Worm (Caenorhabditis elegans) whole organism, L3 larva: Measurements from ENCODE around the gene dph-2.

Source experiments
- R02D3.7 ChIP-seq: fragments of 150-350 bp; optimal IDR thresholded peaks from 2 replicates; lab custom pipeline; 2014; ENCODE audit warnings: missing biosample characterization, missing genetic modification characterization
- ZK546.5 ChIP-seq: sonication (generic microtip); optimal IDR thresholded peaks from 2 replicates; lab custom pipeline; 2017; ENCODE audit warnings: missing biosample characterization, missing genetic modification characterization
- ama-1 ChIP-seq: fragments of 150-350 bp; optimal IDR thresholded peaks from 2 replicates; lab custom pipeline; 2018
- ceh-16 ChIP-seq: sonication (generic microtip); optimal IDR thresholded peaks from 2 replicates; lab custom pipeline; 2017; ENCODE audit warnings: missing biosample characterization, missing genetic modification characterization
- ceh-28 ChIP-seq: fragments of 150-350 bp; optimal IDR thresholded peaks from 2 replicates; lab custom pipeline; 2014; ENCODE audit warnings: missing biosample characterization, missing genetic modification reagents, missing genetic modification characterization
- ceh-82 ChIP-seq: fragments of 150-350 bp; optimal IDR thresholded peaks from 2 replicates; lab custom pipeline; 2014; ENCODE audit warnings: missing biosample characterization, missing genetic modification characterization
- ceh-9 ChIP-seq: sonication (generic microtip); optimal IDR thresholded peaks from 2 replicates; lab custom pipeline; 2018; ENCODE audit warnings: missing biosample characterization, missing genetic modification characterization
- egl-27 ChIP-seq: sonication (generic microtip); optimal IDR thresholded peaks from 4 replicates; lab custom pipeline; 2017; ENCODE audit warnings: missing biosample characterization, missing genetic modification reagents, missing genetic modification characterization
- egl-5 ChIP-seq: fragments of 150-350 bp; optimal IDR thresholded peaks from 2 replicates; lab custom pipeline; 2017; ENCODE audit warnings: missing biosample characterization, missing genetic modification reagents, missing genetic modification characterization, inconsistent platforms
- elt-2 ChIP-seq: sonication (generic microtip); optimal IDR thresholded peaks from 2 replicates; lab custom pipeline; 2016; ENCODE audit warnings: missing genetic modification reagents, mild to moderate bottlenecking, missing genetic modification characterization, missing compliant biosample characterization
- elt-3 ChIP-seq, 3 experiments: fragments of 150-350 bp in 1 of 3; sonication (generic microtip) in 2 of 3; optimal IDR thresholded peaks; 2 replicates in 2 of 3; 4 replicates in 1 of 3; lab custom pipeline; 2014 to 2017; ENCODE audit warnings: missing biosample characterization in 3 of 3, missing genetic modification characterization in 3 of 3
- eor-1 ChIP-seq, 2 experiments: fragments of 150-350 bp; optimal IDR thresholded peaks; 2 replicates each; lab custom pipeline; 2014 to 2018; ENCODE audit warnings: missing biosample characterization in 2 of 2, missing genetic modification characterization in 2 of 2
- fkh-10 ChIP-seq: sonication (generic microtip); optimal IDR thresholded peaks from 2 replicates; lab custom pipeline; 2017; ENCODE audit warnings: missing biosample characterization, missing genetic modification reagents, missing genetic modification characterization
- hmg-11 ChIP-seq: sonication (generic microtip); optimal IDR thresholded peaks from 2 replicates; lab custom pipeline; 2016; ENCODE audit warnings: missing genetic modification characterization, missing compliant biosample characterization
- jun-1 ChIP-seq: fragments of 150-350 bp; optimal IDR thresholded peaks from 2 replicates; lab custom pipeline; 2014; ENCODE audit warnings: missing biosample characterization, missing genetic modification reagents, missing genetic modification characterization
- lin-39 ChIP-seq: fragments of 150-350 bp; optimal IDR thresholded peaks from 2 replicates; lab custom pipeline; 2018; ENCODE audit warnings: missing biosample characterization, missing genetic modification reagents, missing genetic modification characterization
- lsy-12 ChIP-seq: sonication (generic microtip); optimal IDR thresholded peaks from 2 replicates; lab custom pipeline; 2016; ENCODE audit warnings: mild to moderate bottlenecking, missing genetic modification characterization, missing compliant biosample characterization
- mdl-1 ChIP-seq: fragments of 150-350 bp; optimal IDR thresholded peaks from 2 replicates; lab custom pipeline; 2014; ENCODE audit warnings: missing biosample characterization, missing genetic modification characterization
- mml-1 ChIP-seq: fragments of 150-350 bp; sonication (generic microtip); optimal IDR thresholded peaks from 3 replicates; lab custom pipeline; 2014; ENCODE audit warnings: missing biosample characterization, missing genetic modification characterization
- nfya-1 ChIP-seq: sonication (generic microtip); optimal IDR thresholded peaks from 2 replicates; lab custom pipeline; 2017; ENCODE audit warnings: missing genetic modification characterization, mild to moderate bottlenecking, missing compliant biosample characterization, antibody characterized with exemption, moderate library complexity; ENCODE audit not compliant: insufficient read depth
- nhr-12 ChIP-seq: fragments of 150-350 bp; optimal IDR thresholded peaks from 2 replicates; lab custom pipeline; 2014; ENCODE audit warnings: missing biosample characterization, missing genetic modification characterization
- nhr-25 ChIP-seq: sonication (generic microtip); optimal IDR thresholded peaks from 2 replicates; lab custom pipeline; 2017; ENCODE audit warnings: missing biosample characterization, missing genetic modification characterization
- nhr-28 ChIP-seq: fragments of 150-350 bp; optimal IDR thresholded peaks from 2 replicates; lab custom pipeline; 2014; ENCODE audit warnings: missing biosample characterization, missing genetic modification characterization
- nhr-76 ChIP-seq: fragments of 150-350 bp; sonication (generic microtip); optimal IDR thresholded peaks from 5 replicates; lab custom pipeline; 2014; ENCODE audit warnings: missing biosample characterization, missing genetic modification characterization
- nhr-77 ChIP-seq: fragments of 150-350 bp; optimal IDR thresholded peaks from 2 replicates; lab custom pipeline; 2014; ENCODE audit warnings: missing biosample characterization, missing genetic modification characterization
- pha-4 ChIP-seq: fragments of 150-350 bp; optimal IDR thresholded peaks from 2 replicates; lab custom pipeline; 2014; ENCODE audit warnings: missing biosample characterization, missing genetic modification reagents, missing genetic modification characterization
- pqm-1 ChIP-seq: fragments of 150-350 bp; optimal IDR thresholded peaks from 2 replicates; lab custom pipeline; 2017; ENCODE audit warnings: missing biosample characterization, missing genetic modification characterization, inconsistent platforms
- sea-2 ChIP-seq: fragments of 150-350 bp; sonication (generic microtip); optimal IDR thresholded peaks from 4 replicates; lab custom pipeline; 2014; ENCODE audit warnings: missing biosample characterization, missing genetic modification reagents, missing genetic modification characterization
- skn-1 ChIP-seq: fragments of 150-350 bp; optimal IDR thresholded peaks from 2 replicates; lab custom pipeline; 2014; ENCODE audit warnings: missing biosample characterization, missing genetic modification characterization
- tbx-2 ChIP-seq: sonication (generic microtip); optimal IDR thresholded peaks from 2 replicates; lab custom pipeline; 2016; ENCODE audit warnings: mild to moderate bottlenecking, missing genetic modification characterization, missing compliant biosample characterization
- unc-39 ChIP-seq: sonication (generic microtip); optimal IDR thresholded peaks from 4 replicates; lab custom pipeline; 2017; ENCODE audit warnings: missing biosample characterization, missing genetic modification characterization
- unc-62 ChIP-seq: fragments of 150-350 bp; sonication (generic microtip); optimal IDR thresholded peaks from 4 replicates; lab custom pipeline; 2014; ENCODE audit warnings: missing biosample characterization, missing genetic modification reagents, missing genetic modification characterization
- ztf-11 ChIP-seq: fragments of 150-350 bp; optimal IDR thresholded peaks from 2 replicates; lab custom pipeline; 2014; ENCODE audit warnings: missing biosample characterization, missing genetic modification characterization
- ztf-4 ChIP-seq: fragments of 150-350 bp; optimal IDR thresholded peaks from 2 replicates; lab custom pipeline; 2014; ENCODE audit warnings: missing biosample characterization, missing genetic modification characterization

Gene dph-2

DNA sequence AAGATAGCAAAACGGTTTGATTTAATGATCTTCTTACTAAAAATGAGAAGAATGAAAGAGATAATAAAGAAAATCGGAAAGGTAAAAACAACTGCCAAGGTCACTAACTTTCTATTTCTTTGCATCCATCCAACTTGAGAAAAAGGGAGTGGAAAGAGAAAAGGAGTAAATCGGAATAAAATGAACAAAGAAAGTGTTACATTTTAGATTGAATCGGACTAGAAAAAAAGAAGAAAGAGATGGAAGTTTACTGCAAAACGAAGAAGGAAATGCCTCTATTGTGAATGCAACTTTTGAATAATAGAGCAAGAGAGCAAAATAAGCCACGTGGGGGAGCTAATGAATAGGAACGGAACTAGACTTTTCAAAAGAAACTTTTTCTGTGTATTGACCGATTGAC lies 8.1 kb downstream of the dph-2 start:
- TF ChIP-seq nhr-77 (tag; lab: Kevin White, UChicago): no peak
- no peak for TF ChIP-seq unc-39
- TF ChIP-seq skn-1 (tag; lab: Kevin White, UChicago): no peak
- no peak for TF ChIP-seq unc-62
- no peak for TF ChIP-seq ceh-82 (tag; lab: Kevin White, UChicago)
- TF ChIP-seq ztf-4: no peak
- no peak for TF ChIP-seq egl-5
- TF ChIP-seq eor-1 (tag; optimal IDR thresholded peaks at IDR 0.05; lab: Kevin White, UChicago): no peak
- TF ChIP-seq nfya-1 (tag; lab: Kevin White, UChicago): no peak
- TF ChIP-seq ztf-11: no peak
- TF ChIP-seq elt-2: no peak
- no peak for TF ChIP-seq R02D3.7
- TF ChIP-seq nhr-25 (tag; lab: Kevin White, UChicago): peak; percentile 18
- peak; percentile 71 for TF ChIP-seq fkh-10 (GFP tag; lab: Kevin White, UChicago)
- no peak for TF ChIP-seq egl-27 (tag; lab: Kevin White, UChicago)
- no peak for TF ChIP-seq pha-4 (tag; lab: Kevin White, UChicago)
- TF ChIP-seq, all 47 proteins: peak for 2

DNA sequence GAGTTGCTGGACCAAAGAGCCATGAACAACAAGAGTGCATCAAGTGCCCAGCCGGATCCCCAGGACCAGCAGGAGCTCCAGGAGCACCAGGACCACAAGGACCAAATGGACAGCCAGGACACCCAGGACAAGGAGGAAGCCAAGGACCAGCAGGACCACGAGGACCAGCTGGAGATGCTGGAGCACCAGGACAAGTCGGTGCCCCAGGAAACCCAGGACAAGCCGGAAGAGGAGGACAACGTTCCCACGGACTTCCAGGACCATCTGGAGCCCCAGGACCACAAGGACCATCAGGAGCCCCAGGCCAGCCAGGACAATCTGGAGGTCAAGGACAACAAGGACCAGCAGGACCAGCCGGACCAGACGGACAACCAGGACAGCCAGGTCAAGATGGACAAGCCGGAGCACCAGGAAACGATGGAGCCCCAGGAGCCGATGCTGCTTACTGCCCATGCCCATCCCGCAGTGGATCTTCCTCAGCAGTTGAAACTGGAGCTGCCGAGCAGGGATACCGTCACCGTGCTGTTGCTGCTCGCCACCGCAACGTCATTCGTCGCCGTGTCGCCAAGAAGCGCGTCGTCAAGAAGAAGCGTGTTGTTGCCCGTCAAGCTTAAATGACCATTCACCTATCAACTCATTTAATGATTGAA lies 8.6 kb downstream of the dph-2 start:
- TF ChIP-seq ceh-9: no peak

DNA sequence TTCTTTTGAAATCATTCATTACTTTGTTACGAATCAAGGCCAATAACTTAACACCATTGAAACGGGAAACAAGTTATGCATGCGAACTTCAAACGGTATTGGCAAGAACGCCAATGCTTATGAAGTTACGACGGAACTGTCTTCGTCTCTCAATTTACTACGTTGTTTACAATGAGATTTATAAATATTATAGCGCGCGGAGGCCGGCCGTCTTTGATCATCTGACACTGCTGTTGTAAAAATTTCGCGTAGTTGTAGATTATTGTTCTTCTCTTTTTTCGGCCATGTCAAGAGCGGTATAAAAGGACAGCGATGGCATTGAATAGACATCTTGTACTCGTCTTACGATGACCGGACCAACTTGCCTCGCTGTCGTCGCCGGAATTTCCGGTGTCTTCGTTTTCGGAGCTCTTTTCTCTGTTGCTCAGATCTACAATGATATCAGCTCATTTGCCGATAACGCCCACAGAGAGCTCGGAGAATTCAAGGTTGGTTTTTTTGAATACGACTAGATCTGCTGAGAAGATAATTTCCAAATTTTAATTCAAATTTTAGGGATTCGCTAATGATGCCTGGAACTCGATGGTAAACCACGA lies 9.4 kb downstream of the dph-2 start, which contains the start of gene col-39:
Gene col-39 (plus strand): TSS at position 342 of the 596 bp plus-strand sequence.
- TF ChIP-seq mml-1 (tag; lab: Kevin White, UChicago) (no peak), ztf-11 (no peak), pqm-1 (tag; lab: Kevin White, UChicago) (no peak), nhr-25 (tag; lab: Kevin White, UChicago) (peak; percentile 56), ama-1 (lab: Kevin White, UChicago) (peak; percentile 69), lsy-12 (tag; lab: Kevin White, UChicago) (no peak)
- TF ChIP-seq, all 47 proteins: peak for 2

DNA sequence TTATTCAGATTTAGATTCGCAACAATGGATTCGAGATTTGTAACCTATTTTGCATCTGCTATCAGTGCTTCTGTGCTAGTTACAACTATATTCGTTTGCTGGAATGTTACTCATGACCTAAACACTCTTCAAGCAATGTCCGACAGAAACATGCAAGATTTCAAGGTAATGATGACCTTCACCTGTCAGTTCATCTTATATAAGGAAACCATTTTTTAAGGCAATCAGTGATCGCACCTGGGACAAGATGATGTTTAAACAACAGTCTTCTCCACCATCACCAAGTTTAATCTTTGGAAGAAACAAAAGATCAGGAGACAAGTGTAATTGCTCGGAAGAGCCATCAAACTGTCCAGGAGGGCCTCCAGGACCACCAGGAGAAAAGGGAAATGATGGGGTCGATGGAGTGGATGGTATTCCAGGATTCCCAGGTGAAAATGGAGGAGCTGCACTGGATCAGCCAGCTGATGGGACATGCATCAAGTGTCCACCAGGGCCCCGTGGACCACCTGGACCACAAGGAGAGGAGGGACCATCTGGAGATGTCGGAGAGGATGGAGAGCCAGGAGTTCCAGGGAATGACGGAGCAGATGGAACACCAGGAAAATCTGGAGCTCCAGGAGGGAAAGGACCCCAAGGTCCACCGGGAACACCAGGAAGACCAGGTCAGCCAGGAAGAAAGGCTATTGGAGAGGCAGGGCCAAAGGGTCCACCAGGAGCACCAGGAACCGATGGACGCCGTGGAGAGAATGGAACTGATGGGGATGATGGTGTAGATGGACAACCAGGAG lies 10.3 kb downstream of the dph-2 start, which contains the start of gene col-79:
Gene col-79 (plus strand): TSS at position 20 of the 791 bp plus-strand sequence.
- TF ChIP-seq nhr-25 (tag; lab: Kevin White, UChicago) (peak; percentile 69), ceh-82 (tag; lab: Kevin White, UChicago) (no peak)

DNA sequence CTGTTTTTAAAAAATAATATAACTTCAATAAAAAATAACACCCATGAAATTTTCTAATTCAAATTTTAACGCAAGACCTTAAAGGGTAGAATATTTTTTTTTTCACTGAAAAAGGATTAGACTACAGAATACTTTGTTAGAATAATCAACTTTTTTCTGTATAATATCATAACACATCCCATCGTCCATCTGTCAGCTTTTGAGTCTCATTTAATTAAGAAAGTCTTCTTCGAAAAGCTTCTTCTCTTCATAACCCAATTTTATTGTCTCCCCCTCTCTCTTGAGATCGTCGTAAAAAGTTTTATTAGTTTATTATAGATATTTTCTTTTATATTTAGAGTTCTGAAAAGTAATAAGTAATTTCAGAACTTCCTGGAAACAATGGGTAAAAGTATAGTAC lies 18.0 kb downstream of the dph-2 start:
- TF ChIP-seq nhr-28 (tag; lab: Kevin White, UChicago) (no peak), fkh-10 (GFP tag; lab: Kevin White, UChicago) (peak; percentile 5), ztf-4 (no peak), jun-1 (no peak), skn-1 (tag; lab: Kevin White, UChicago) (no peak)

DNA sequence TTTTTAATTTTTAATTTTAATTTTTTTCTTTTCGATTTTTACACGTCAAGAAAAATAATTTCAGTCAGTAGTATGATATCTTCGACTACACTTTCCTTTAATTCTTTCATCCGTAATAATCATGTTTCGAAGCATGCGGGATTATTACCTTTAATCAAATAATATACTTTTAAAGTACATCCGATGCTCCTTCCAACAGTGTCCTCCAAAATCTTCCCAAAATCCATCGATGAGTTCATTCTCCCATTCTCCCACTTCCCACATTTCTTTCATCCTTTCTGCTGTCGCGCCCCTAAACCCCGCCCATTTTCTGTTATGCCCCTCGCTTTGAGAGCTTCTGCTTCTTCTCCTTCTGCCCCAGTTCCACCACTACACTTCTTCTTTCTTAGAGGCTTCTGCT lies 19.4 kb downstream of the dph-2 start, which contains the start of gene lgc-57:
Gene lgc-57 (plus strand): TSS at position 301 of the 400 bp plus-strand sequence.
- TF ChIP-seq nhr-76 (tag; lab: Kevin White, UChicago) (no peak), eor-1 (tag; optimal IDR thresholded peaks at IDR 0.05; lab: Kevin White, UChicago) (no peak), lin-39 (tag; lab: Kevin White, UChicago) (no peak), ztf-4 (no peak), ceh-28 (no peak), ceh-16 (no peak)

DNA sequence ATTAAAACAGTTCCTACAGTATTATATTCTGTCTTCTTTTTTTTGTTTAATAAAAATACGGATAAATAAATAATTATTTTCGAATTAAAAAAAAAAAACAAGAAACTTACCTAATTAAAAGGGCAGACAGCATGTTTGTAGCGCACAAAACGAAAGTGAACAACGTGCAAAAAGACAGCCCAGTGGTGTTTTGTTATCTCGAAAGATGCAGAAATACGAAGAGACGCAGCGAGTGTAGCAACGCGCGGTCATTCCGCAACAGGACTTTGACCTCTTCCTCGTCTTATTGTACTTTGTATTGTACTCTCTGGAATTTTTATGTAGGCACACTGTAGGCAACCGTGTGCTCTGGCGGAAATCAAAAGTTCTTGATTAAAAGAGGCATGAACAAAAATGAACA lies 20.4 kb downstream of the dph-2 start, which contains the start of gene gbh-1:
Gene gbh-1 (minus strand): TSS at position 149 of the 400 bp plus-strand sequence.
- TF ChIP-seq unc-62 (no peak), mdl-1 (tag; lab: Kevin White, UChicago) (no peak), sea-2 (GFP tag; lab: Kevin White, UChicago) (no peak), hmg-11 (tag; lab: Kevin White, UChicago) (no peak), elt-2 (peak; percentile 60), jun-1 (no peak), tbx-2 (tag; lab: Kevin White, UChicago) (no peak), ceh-82 (tag; lab: Kevin White, UChicago) (no peak), nhr-12 (tag; lab: Kevin White, UChicago) (no peak), egl-27 (tag; lab: Kevin White, UChicago) (no peak), ama-1 (lab: Kevin White, UChicago) (no peak), lsy-12 (tag; lab: Kevin White, UChicago) (no peak), unc-39 (no peak), elt-3 (tag; optimal IDR thresholded peaks at IDR 0.05; lab: Kevin White, UChicago) (no peak), ZK546.5 (no peak), pqm-1 (tag; lab: Kevin White, UChicago) (peak; percentile 53), pha-4 (tag; lab: Kevin White, UChicago) (no peak)
